Worm (Caenorhabditis elegans) whole organism, L4 larva: ENCODE results near the gene F54H5.5.
A peak's percentile ranks its signal among the peaks of the same experiment; 100 is the strongest.

Experiments
- Y5F2A.4 ChIP-seq: fragments of 200-800 bp; sonication (Bioruptor generic); optimal IDR thresholded peaks from 2 replicates; lab custom pipeline; 2018; ENCODE audit warnings: mild to moderate bottlenecking, missing genetic modification characterization, missing compliant biosample characterization
- ces-1 ChIP-seq: fragments of 150-350 bp; sonication (generic microtip); optimal IDR thresholded peaks from 4 replicates; lab custom pipeline; 2014; ENCODE audit warnings: missing biosample characterization, missing genetic modification reagents, missing genetic modification characterization
- daf-19 ChIP-seq: fragments of 200-800 bp; sonication (Bioruptor generic); conservative IDR thresholded peaks from 2 replicates; pipeline ENCODE4 v1.3.6; 2022; ENCODE audit warnings: missing genetic modification characterization, missing compliant biosample characterization
- egl-43 ChIP-seq: fragments of 200-800 bp; sonication (Bioruptor generic); IDR thresholded peaks from 2 replicates; pipeline ENCODE4 v1.3.6; 2022; ENCODE audit warnings: missing genetic modification reagents, missing genetic modification characterization, missing compliant biosample characterization
- fos-1 ChIP-seq: fragments of 150-350 bp; optimal IDR thresholded peaks from 2 replicates; lab custom pipeline; 2014; ENCODE audit warnings: missing biosample characterization, missing genetic modification characterization
- nhr-28 ChIP-seq: fragments of 150-350 bp; optimal IDR thresholded peaks from 2 replicates; lab custom pipeline; 2014; ENCODE audit warnings: missing biosample characterization, missing genetic modification characterization
- nhr-76 ChIP-seq: fragments of 150-350 bp; optimal IDR thresholded peaks from 2 replicates; lab custom pipeline; 2014; ENCODE audit warnings: missing biosample characterization, missing genetic modification characterization
- nhr-77 ChIP-seq: fragments of 150-350 bp; optimal IDR thresholded peaks from 2 replicates; lab custom pipeline; 2014; ENCODE audit warnings: missing biosample characterization, missing genetic modification characterization
- skn-1 ChIP-seq: fragments of 150-350 bp; optimal IDR thresholded peaks from 2 replicates; lab custom pipeline; 2014; ENCODE audit warnings: missing biosample characterization, missing genetic modification characterization
- ztf-11 ChIP-seq: fragments of 150-350 bp; optimal IDR thresholded peaks from 2 replicates; lab custom pipeline; 2014; ENCODE audit warnings: missing biosample characterization, missing genetic modification characterization

- TF ChIP-seq nhr-76 (tag; lab: Kevin White, UChicago) (no peak), egl-43 (GFP tag; lab: Robert Waterston, UW) (no peak), nhr-28 (peak; percentile 76), Y5F2A.4 (no peak), daf-19 (GFP tag; lab: Robert Waterston, UW) (no peak), nhr-77 (tag; lab: Kevin White, UChicago) (peak; percentile 63), ztf-11 (no peak), skn-1 (tag; lab: Kevin White, UChicago) (no peak), fos-1 (tag; lab: Kevin White, UChicago) (no peak), ces-1 (GFP tag; lab: Kevin White, UChicago) (no peak)
These were observed 11.7 kb downstream of the F54H5.5 start for ce11 chrII:6615232-6616029.
